Fruit fly (Drosophila melanogaster) whole organism, larva: Measurements from ENCODE around the gene CG18404.

Source experiments
- noc ChIP-seq: fragments of 200-800 bp; sonication (Bioruptor generic); optimal IDR thresholded peaks from 3 replicates; lab custom pipeline; 2019; ENCODE audit warnings: missing biosample characterization, mild to moderate bottlenecking, missing genetic modification characterization, moderate library complexity

Gene CG18404

DNA sequence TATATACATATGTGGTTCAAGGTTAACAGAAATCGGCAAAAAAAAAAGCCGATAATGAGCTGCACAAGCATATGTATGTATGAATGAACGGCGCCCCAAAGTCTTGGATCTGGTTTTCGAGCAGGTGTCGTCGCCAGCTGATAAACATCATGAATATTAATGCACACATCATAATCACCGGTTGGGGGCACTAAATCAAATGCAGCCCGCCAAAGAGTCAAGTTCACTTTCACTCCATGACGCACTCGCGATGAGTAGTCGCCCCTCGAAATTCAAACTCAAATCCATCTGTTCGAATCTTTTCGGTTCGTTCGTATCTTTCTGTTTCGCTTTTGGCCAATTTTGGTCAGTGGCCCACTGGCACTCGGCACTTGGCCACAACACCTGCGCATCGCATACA is 12.7 kb upstream of the CG18404 start:
- no peak for TF ChIP-seq noc (tag; lab: Kevin White, UChicago)

DNA sequence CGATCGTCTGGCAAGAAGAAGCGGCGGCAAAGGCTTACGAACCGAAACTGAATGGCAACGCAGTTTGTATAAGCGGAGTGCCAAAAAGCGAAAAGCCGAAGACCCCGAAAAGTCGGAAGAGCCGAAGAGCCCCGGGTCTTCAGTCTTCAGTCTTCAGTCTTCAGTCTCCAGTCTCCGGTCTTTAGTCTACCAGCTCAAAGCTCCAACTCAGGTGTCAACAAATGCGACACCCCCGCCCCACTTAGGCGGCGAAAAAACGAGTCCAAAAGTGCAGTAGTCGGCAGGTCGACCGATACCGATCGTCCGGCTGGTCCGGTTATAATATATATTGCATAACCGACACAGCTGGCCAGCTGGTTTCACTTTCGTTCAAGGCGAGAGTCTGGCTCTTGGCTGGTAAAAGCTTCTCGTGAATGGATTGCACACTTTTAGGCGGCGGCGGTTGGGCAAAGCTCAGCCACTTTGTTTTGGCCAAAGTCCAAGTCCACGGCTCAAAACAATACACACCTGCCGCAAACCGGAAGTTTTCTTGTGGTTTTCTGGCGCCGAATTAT is 9.6 kb upstream of the CG18404 start, which contains the start of gene CG9737:
TSS of gene CG9737 (minus strand) at position 51 of the 554 bp plus-strand sequence.
- no peak for TF ChIP-seq noc (tag; lab: Kevin White, UChicago)

DNA sequence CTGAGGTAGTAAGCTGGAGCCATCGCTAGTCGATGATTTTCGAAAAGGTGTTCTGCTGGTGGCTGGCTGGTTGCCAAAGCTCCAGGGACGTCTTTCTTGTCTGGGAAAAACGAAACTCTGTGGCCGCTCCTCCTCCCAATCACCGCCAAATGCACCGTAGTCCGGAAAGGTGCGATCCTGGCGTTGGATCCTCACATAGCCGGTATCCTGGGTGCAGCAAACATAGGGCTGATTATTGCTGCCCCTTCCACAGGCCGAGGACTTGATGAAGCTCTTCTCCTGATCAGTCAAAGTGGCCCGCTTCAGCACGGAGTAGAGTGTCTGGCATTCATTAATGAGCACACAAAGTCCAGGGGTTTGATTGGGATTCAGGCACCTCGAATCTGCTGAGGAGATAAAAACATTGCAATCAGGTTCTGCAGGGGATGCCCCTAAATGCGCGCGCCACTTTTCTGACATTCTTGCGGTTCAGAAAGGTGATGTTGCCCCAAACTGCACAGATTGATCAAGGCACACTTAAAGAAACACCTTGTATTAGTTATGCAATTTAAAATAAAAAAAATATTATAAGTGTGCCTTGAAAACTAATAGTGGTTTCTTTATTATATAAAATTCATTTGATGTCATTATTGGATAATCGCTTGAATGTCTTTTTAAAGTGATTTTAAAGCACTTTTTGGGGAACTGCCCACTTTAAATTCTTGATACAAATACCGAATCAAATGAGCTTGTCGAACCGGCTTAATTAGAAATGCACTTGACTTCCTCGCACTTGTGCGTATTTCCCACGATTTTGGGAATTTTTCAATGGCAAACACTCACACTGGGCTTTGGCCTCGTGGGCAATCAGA is 7.0 kb upstream of the CG18404 start:
- TF ChIP-seq noc (tag; lab: Kevin White, UChicago): no peak

DNA sequence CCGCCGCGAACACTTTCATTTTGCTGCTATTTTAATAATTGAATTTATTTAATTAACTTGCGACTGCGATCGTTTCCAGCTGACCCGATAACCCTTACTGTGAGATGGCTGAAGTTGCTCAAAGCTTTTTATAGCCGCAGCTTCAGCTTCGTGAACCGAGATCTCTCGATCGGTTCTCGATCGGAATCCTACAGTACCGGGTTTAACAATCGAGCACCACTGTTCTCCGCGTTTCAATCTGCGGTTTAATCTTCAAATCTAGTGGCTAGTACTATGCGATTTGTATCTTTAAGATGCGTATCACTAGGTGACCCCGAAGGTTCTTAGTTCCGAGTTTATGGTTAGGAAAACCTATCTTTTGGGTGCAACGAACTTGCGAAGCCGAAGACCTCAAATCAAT is 6.4 kb upstream of the CG18404 start, which contains the start of gene CG9733:
TSS of gene CG9733 (minus strand) at position 101 of the 400 bp plus-strand sequence.
- no peak for TF ChIP-seq noc (tag; lab: Kevin White, UChicago)

DNA sequence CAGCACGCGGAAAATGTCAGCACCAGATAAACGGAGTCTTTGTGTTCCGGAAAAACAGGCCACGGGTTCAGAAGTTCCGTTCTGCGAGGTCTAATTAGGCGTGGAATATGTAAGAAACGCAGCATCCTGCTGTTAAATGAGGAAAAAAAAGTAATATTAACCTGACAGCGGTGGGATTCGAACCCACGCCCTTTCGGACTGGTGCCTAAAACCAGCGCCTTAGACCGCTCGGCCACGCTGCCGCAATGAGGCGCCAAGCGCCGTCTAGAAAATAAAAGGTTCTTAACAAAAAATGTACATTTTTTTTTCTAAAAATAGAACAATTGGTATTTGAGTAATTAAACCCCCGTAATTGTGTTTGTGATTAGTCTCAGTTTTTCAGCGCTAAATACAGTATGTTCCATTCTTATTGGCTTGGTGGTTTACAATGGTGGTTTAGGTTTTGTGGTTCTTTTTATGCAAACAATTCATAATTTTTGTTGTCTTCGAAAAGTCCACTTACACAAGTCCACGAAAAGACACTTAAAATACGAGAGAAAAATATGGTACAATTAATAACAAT is 5.1 kb upstream of the CG18404 start:
- peak; percentile 48 for TF ChIP-seq noc (tag; lab: Kevin White, UChicago)

DNA sequence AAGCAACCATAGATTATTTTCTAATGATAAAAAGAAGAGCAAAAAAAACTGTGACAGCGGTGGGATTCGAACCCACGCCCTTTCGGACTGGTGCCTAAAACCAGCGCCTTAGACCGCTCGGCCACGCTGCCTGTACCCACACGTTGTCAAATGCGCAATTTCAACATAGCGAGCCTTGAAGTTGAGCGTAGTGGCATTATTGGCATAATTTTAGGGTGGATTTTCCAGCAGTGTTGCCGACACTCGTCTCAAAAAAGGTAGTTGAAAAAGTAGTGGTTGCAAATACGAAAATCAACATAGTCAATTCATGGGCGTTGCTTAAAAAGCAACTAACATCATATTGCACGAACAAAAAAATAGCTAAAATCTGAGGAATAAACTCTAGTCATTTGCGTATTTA is 4.4 kb upstream of the CG18404 start:
- no peak for TF ChIP-seq noc (tag; lab: Kevin White, UChicago)

DNA sequence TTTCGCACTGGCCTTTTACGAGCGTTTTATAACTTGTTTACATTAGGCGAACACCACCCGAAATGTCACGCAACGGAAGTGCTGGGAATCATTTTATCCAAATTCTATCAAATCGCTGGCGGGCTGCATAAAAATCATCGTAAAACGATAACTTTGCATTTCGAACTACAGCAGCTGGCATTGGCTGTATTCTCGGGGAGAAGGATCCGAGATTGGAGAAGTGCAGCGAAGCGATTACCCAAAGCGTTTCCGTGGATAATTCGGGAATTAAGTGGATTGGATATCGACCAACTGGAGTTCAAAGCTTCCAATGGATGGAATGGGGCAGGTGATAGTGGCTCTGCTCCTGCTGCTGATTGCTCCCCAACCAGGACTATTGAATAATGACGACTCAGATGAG is 3.7 kb upstream of the CG18404 start, which contains the start of gene CG34299:
TSS of gene CG34299 (plus strand) at position 301 of the 400 bp plus-strand sequence.
- TF ChIP-seq noc (tag; lab: Kevin White, UChicago): no peak

DNA sequence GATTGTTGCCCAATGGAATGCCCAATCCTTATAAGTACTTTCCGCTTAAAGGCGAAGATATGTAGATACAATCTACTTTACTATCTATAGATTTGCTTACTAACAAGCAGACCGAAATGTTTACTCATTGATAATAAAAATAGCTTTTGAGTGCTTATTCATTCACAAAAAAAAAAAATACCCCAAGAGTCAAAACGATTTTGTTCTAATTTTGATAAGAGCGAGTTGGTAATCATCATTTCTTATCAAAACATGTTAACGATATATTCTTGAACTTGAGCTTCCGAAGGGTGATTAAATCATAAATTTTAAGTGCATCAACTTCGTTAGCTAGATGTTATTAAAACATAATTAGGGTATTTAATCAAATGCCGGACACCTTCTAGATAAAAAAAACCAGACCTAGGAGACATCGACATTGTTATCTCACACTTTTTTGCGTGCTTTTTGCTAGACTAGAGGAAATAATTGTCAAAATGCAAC is 2.4 kb upstream of the CG18404 start, which contains the start of gene CG9682:
TSS of gene CG9682 (plus strand) at position 433 of the 483 bp plus-strand sequence.
- TF ChIP-seq noc (tag; lab: Kevin White, UChicago): no peak

DNA sequence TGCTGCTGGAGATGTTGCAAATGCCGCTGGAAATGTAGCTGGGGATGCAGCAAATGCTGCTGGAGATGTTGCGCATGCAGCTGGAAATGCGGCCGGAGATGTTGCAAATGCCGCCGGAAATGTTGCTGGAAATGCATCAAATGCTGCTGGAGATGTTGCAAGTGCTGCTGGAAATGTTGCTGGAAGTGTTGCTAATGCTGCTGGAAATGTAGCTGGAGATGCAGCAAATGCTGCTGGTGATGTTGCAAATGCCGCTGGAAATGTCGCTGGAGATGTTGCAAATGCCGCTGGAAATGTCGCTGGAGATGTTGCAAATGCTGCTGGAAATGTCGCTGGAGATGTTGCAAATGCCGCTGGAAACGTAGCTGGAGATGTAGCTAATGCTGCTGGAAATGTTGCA is 665 bp upstream of the CG18404 start:
- no peak for TF ChIP-seq noc (tag; lab: Kevin White, UChicago)

DNA sequence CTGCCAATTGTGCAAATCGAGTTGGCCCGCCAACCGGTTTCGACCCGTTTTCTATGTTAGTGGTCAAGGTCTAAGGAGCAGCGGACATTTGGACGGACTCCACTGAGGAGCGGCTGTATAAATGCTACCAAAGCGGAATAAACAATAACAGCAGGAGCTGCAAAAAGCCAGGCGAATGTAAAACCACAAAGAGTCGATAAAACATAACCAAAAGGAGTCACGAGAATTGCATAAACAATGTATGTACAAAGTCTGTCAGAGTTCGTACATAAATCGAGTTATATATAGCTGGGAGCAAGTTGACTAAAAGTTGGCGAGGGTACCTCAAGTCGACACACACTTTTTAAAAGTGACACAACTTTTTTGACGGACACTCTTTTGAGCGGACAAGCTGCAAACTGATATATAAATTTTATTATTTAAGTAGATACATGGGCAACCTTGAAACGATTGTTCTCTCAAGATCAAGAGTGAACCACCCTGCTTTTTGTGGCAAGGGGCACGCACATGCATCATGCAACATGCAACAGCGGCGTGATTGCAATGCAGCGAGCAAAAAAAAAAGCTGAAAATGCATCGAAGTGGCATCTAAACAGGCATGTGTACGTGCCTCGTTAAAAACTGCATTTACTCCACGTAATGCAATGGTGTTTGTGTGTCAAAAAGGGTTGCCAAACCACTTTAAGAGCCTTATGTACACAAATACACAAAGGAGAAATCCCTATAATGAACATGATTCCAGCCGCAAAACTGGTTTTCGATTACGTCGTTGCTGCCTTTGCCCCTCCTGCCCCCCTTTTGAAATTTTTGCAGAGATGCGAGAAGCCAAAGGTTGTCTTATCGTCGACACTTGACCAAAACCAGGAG is 2.5 kb downstream of the CG18404 start:
- no peak for TF ChIP-seq noc (tag; lab: Kevin White, UChicago)

DNA sequence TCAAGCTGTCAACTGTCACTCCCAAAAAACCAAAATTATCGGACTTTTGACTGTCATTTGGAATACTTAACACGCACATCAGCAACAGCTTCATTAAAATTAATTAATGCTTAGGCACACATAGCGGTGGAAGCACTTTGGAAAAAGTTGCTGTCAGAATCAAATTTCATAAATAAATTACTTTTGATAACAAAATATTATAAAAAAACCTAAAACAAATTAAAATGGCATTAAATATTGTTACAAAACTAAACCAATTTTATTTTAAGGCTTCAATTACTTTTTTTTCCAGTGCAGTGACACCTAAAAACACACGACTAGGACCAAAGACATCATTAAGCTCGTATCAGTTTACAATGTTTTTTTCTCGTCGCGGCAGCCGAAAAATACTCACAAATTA is 3.3 kb downstream of the CG18404 start:
- no peak for TF ChIP-seq noc (tag; lab: Kevin White, UChicago)

DNA sequence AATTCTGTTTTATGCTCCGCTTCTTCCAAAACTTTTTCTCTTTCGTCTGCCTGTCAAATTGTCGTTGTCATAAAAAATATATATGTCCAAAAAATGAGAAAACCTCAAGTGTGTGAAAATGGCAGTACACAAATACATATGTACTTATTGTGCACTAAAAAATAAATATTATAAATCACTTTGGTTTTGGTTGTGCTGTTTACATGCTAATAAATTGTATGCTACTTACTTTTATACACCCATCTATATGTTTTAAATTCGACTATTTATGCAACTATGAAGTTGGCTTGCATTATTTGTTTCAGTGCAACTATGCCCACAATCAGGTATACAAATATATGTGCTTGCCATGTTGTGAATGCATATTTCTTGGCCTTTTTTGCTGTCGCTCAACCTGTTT is 4.6 kb downstream of the CG18404 start:
- TF ChIP-seq noc (tag; lab: Kevin White, UChicago): no peak

DNA sequence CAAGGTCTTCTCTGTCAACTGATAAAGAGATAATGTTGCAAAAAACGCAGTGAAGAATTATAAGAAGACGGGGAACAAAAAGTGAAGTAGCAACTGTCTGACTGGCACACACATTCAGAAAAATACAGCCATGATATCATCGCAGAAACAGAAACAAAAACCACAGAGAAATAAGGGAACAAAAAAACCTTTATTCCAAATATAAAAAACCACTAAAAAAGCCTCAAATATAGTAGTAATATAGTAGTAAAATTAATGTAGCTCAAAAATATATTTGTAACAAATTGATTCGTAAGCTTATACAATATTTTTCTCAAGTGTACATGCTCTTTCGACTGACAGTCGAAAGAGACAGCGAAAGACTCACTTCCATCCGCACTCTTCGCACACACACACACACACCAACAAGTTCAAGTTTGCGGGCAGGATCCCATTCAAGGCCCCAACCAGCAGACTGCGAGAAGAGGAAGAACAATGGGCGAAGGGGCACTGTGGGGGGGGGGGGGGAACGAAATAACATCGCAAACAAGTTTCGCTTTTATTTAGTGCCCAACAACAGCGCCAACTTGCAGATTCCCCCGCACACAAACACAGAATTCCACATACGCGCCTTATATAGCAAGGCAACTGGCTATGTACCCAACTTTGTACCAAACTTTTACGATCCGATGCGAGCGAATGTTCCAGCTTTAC is 5.5 kb downstream of the CG18404 start:
- TF ChIP-seq noc (tag; lab: Kevin White, UChicago): no peak

DNA sequence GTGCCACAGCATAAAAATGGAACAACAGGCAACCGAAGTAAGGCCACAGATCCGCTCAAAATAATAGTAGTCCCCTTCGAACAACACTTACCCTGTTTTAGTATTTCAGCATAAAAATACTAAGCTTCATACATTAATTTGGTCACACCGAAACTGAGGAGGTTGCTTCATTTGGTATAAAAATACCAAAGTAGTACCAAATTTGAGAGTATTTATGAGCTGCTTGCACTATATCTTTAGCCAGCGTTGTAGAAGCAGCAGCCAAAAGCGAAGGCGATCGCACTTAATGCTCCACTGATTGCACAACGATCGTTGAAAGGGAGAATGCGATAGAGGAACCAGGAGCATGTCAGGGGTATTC is 6.0 kb downstream of the CG18404 start:
- no peak for TF ChIP-seq noc (tag; lab: Kevin White, UChicago)

DNA sequence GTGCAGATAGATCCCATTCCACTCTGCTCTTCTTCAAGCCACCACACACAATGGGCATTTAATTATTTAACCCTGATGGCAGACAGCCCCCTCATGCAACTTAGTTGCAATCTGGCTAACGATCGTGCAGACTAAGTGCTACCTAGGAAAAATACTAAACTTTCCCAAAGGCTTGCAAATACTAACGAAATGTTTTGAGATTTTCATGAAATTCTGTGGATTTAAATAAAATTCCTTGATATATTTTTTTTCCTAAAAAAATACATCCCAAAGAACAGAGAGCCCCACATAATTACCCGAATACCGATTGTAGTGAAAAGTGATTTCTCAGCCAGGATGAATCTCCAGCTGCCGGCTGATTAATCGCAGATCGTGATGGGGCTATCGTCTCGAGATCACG is 6.6 kb downstream of the CG18404 start:
- TF ChIP-seq noc (tag; lab: Kevin White, UChicago): no peak
